Worm (Caenorhabditis elegans) whole organism, late embryonic: ENCODE results near the gene twk-22.

Experiments
- T23F11.4 ChIP-seq: fragments of 200-800 bp; sonication (Bioruptor generic); optimal IDR thresholded peaks from 2 replicates; lab custom pipeline; 2018; ENCODE audit warnings: mild to moderate bottlenecking, missing genetic modification characterization, missing compliant biosample characterization
- ahr-1 ChIP-seq: sonication (generic microtip); optimal IDR thresholded peaks from 2 replicates; lab custom pipeline; 2016; ENCODE audit warnings: missing genetic modification characterization, missing compliant biosample characterization
- ceh-14 ChIP-seq: sonication (generic microtip); optimal IDR thresholded peaks from 2 replicates; lab custom pipeline; 2016; ENCODE audit warnings: missing genotype, missing genetic modification characterization, missing compliant biosample characterization
- ceh-18 ChIP-seq: sonication (generic microtip); optimal IDR thresholded peaks from 2 replicates; lab custom pipeline; 2016; ENCODE audit warnings: missing genetic modification characterization, missing compliant biosample characterization
- ceh-2 ChIP-seq: sonication (generic microtip); optimal IDR thresholded peaks from 2 replicates; lab custom pipeline; 2016; ENCODE audit warnings: missing genotype, missing genetic modification characterization, missing compliant biosample characterization
- ceh-22 ChIP-seq: sonication (generic microtip); optimal IDR thresholded peaks from 2 replicates; lab custom pipeline; 2017; ENCODE audit warnings: missing biosample characterization, missing genetic modification characterization
- ceh-24 ChIP-seq: sonication (generic microtip); optimal IDR thresholded peaks from 2 replicates; lab custom pipeline; 2016; ENCODE audit warnings: mild to moderate bottlenecking, missing genetic modification characterization, missing compliant biosample characterization
- ceh-30 ChIP-seq: fragments of 150-350 bp; optimal IDR thresholded peaks from 2 replicates; lab custom pipeline; 2014; ENCODE audit warnings: missing biosample characterization, missing genetic modification characterization
- ceh-34 ChIP-seq: sonication (generic microtip); optimal IDR thresholded peaks from 2 replicates; lab custom pipeline; 2016; ENCODE audit warnings: mild to moderate bottlenecking, missing genetic modification characterization, missing compliant biosample characterization
- ceh-45 ChIP-seq: fragments of 200-800 bp; sonication (Bioruptor generic); IDR thresholded peaks from 2 replicates; pipeline ENCODE4 v1.3.6; 2022; ENCODE audit warnings: missing genetic modification reagents, missing genetic modification characterization, missing compliant biosample characterization
- ceh-48 ChIP-seq: sonication (generic microtip); optimal IDR thresholded peaks from 2 replicates; lab custom pipeline; 2016; ENCODE audit warnings: missing genetic modification characterization, inconsistent platforms, missing compliant biosample characterization
- ceh-9 ChIP-seq: sonication (generic microtip); optimal IDR thresholded peaks from 2 replicates; lab custom pipeline; 2016; ENCODE audit warnings: mild to moderate bottlenecking, missing genetic modification characterization, inconsistent platforms, missing compliant biosample characterization
- che-1 ChIP-seq: sonication (generic microtip); optimal IDR thresholded peaks from 2 replicates; lab custom pipeline; 2016; ENCODE audit warnings: mild to moderate bottlenecking, missing genetic modification characterization, missing compliant biosample characterization
- dmd-4 ChIP-seq: sonication (generic microtip); optimal IDR thresholded peaks from 2 replicates; lab custom pipeline; 2016; ENCODE audit warnings: borderline replicate concordance, missing genetic modification characterization, missing compliant biosample characterization
- dve-1 ChIP-seq: sonication (generic microtip); optimal IDR thresholded peaks from 2 replicates; lab custom pipeline; 2017; ENCODE audit warnings: antibody characterized with exemption, mild to moderate bottlenecking, missing genetic modification characterization, missing compliant biosample characterization
- elt-2 ChIP-seq: sonication (generic microtip); optimal IDR thresholded peaks from 2 replicates; lab custom pipeline; 2016; ENCODE audit warnings: missing genetic modification reagents, missing genetic modification characterization, missing compliant biosample characterization
- elt-4 ChIP-seq: sonication (generic microtip); optimal IDR thresholded peaks from 2 replicates; lab custom pipeline; 2016; ENCODE audit warnings: missing genetic modification characterization, missing compliant biosample characterization
- ets-4 ChIP-seq: sonication (generic microtip); optimal IDR thresholded peaks from 2 replicates; lab custom pipeline; 2016; ENCODE audit warnings: missing genetic modification characterization, missing compliant biosample characterization
- fax-1 ChIP-seq: sonication (generic microtip); optimal IDR thresholded peaks from 2 replicates; lab custom pipeline; 2016; ENCODE audit warnings: missing genotype, missing genetic modification characterization, missing compliant biosample characterization
- fkh-10 ChIP-seq: fragments of 150-350 bp; optimal IDR thresholded peaks from 2 replicates; lab custom pipeline; 2014; ENCODE audit warnings: missing biosample characterization, missing genetic modification reagents, missing genetic modification characterization
- fkh-6 ChIP-seq: sonication (generic microtip); optimal IDR thresholded peaks from 2 replicates; lab custom pipeline; 2016; ENCODE audit warnings: missing genetic modification characterization, missing compliant biosample characterization
- hlh-13 ChIP-seq: fragments of 200-800 bp; sonication (Bioruptor generic); optimal IDR thresholded peaks from 2 replicates; lab custom pipeline; 2018; ENCODE audit warnings: mild to moderate bottlenecking, missing genetic modification characterization, missing compliant biosample characterization
- hlh-15 ChIP-seq: sonication (generic microtip); optimal IDR thresholded peaks from 2 replicates; lab custom pipeline; 2016; ENCODE audit warnings: missing genetic modification characterization, missing compliant biosample characterization
- hlh-30 ChIP-seq: sonication (generic microtip); optimal IDR thresholded peaks from 2 replicates; lab custom pipeline; 2017; ENCODE audit warnings: antibody characterized with exemption, missing genetic modification characterization, missing compliant biosample characterization; ENCODE audit not compliant: insufficient read depth
- hlh-6 ChIP-seq: sonication (generic microtip); optimal IDR thresholded peaks from 2 replicates; lab custom pipeline; 2016; ENCODE audit warnings: missing genotype, missing genetic modification characterization, missing compliant biosample characterization
- hlh-8 ChIP-seq: sonication (generic microtip); optimal IDR thresholded peaks from 2 replicates; lab custom pipeline; 2016; ENCODE audit warnings: missing genotype, missing genetic modification characterization, missing compliant biosample characterization
- lim-6 ChIP-seq: sonication (generic microtip); optimal IDR thresholded peaks from 2 replicates; lab custom pipeline; 2016; ENCODE audit warnings: missing genetic modification characterization, missing compliant biosample characterization
- lin-11 ChIP-seq: fragments of 200-800 bp; sonication (Bioruptor generic); optimal IDR thresholded peaks from 2 replicates; lab custom pipeline; 2018; ENCODE audit warnings: mild to moderate bottlenecking, missing genetic modification characterization, missing compliant biosample characterization
- nfya-1 ChIP-seq: sonication (generic microtip); optimal IDR thresholded peaks from 2 replicates; lab custom pipeline; 2017; ENCODE audit warnings: missing genetic modification characterization, mild to moderate bottlenecking, missing compliant biosample characterization, antibody characterized with exemption, moderate library complexity
- nhr-11 ChIP-seq: fragments of 150-350 bp; optimal IDR thresholded peaks from 2 replicates; lab custom pipeline; 2014; ENCODE audit warnings: missing biosample characterization, missing genetic modification characterization
- nhr-232 ChIP-seq: sonication (generic microtip); optimal IDR thresholded peaks from 2 replicates; lab custom pipeline; 2016; ENCODE audit warnings: missing genetic modification characterization, missing compliant biosample characterization
- odd-2 ChIP-seq: sonication (generic microtip); optimal IDR thresholded peaks from 2 replicates; lab custom pipeline; 2017; ENCODE audit warnings: antibody characterized with exemption, mild to moderate bottlenecking, missing genetic modification characterization, missing compliant biosample characterization
- pag-3 ChIP-seq: sonication (generic microtip); optimal IDR thresholded peaks from 2 replicates; lab custom pipeline; 2016; ENCODE audit warnings: missing compliant biosample characterization, missing genetic modification characterization, borderline replicate concordance
- pat-9 ChIP-seq: fragments of 200-800 bp; sonication (Bioruptor generic); optimal IDR thresholded peaks from 2 replicates; lab custom pipeline; 2018; ENCODE audit warnings: mild to moderate bottlenecking, missing genetic modification characterization, moderate library complexity, missing compliant biosample characterization
- pha-2 ChIP-seq: sonication (generic microtip); optimal IDR thresholded peaks from 2 replicates; lab custom pipeline; 2017; ENCODE audit warnings: mild to moderate bottlenecking, missing genetic modification characterization, missing compliant biosample characterization
- pha-4 ChIP-seq: fragments of 150-350 bp; optimal IDR thresholded peaks from 2 replicates; lab custom pipeline; 2018; ENCODE audit warnings: missing biosample characterization, missing genetic modification reagents, missing genetic modification characterization
- pros-1 ChIP-seq: fragments of 150-350 bp; optimal IDR thresholded peaks from 2 replicates; lab custom pipeline; 2014; ENCODE audit warnings: missing biosample characterization, missing genetic modification reagents, missing genetic modification characterization
- ref-2 ChIP-seq: sonication (generic microtip); optimal IDR thresholded peaks from 2 replicates; lab custom pipeline; 2016; ENCODE audit warnings: missing genetic modification characterization, missing compliant biosample characterization
- sdc-2 ChIP-seq: sonication (generic microtip); optimal IDR thresholded peaks from 2 replicates; lab custom pipeline; 2016; ENCODE audit warnings: missing genotype, missing genetic modification characterization, missing compliant biosample characterization
- syd-9 ChIP-seq: sonication (generic microtip); optimal IDR thresholded peaks from 2 replicates; lab custom pipeline; 2016; ENCODE audit warnings: mild to moderate bottlenecking, missing genetic modification characterization, moderate library complexity, missing compliant biosample characterization
- ttx-3 ChIP-seq: sonication (generic microtip); optimal IDR thresholded peaks from 2 replicates; lab custom pipeline; 2016; ENCODE audit warnings: missing genetic modification reagents, missing genetic modification characterization, missing compliant biosample characterization
- unc-3 ChIP-seq, 2 experiments: fragments of 200-800 bp in 1 of 2; sonication (Bioruptor generic) in 1 of 2; sonication (generic microtip) in 1 of 2; conservative IDR thresholded peaks in 1 of 2; optimal IDR thresholded peaks in 1 of 2; 2 replicates each; pipeline versions ENCODE4 v1.3.6 to Lab custom; 2016 to 2022; ENCODE audit warnings: missing compliant biosample characterization in 2 of 2, missing genetic modification characterization in 2 of 2, missing genetic modification reagents in 1 of 2
- unc-42 ChIP-seq: sonication (generic microtip); optimal IDR thresholded peaks from 2 replicates; lab custom pipeline; 2016; ENCODE audit warnings: missing genotype, missing genetic modification characterization, missing compliant biosample characterization
- unc-55 ChIP-seq: sonication (generic microtip); optimal IDR thresholded peaks from 2 replicates; lab custom pipeline; 2017; ENCODE audit warnings: missing biosample characterization, missing genetic modification reagents, missing genetic modification characterization
- unc-86 ChIP-seq: sonication (generic microtip); optimal IDR thresholded peaks from 2 replicates; lab custom pipeline; 2016; ENCODE audit warnings: missing genetic modification characterization, missing compliant biosample characterization
- zip-5 ChIP-seq: sonication (generic microtip); optimal IDR thresholded peaks from 2 replicates; lab custom pipeline; 2016; ENCODE audit warnings: missing genetic modification characterization, missing compliant biosample characterization
- ztf-16 ChIP-seq: sonication (generic microtip); optimal IDR thresholded peaks from 2 replicates; lab custom pipeline; 2017; ENCODE audit warnings: missing genetic modification characterization, missing compliant biosample characterization

twk-22 gene

ce11 chrX:16290536-16290935 is 15.7 kb upstream of the twk-22 start:
- TF ChIP-seq fax-1, result no peak
- no peak for TF ChIP-seq unc-86 (tag; lab: Kevin White, UChicago)
- TF ChIP-seq dmd-4 (tag; lab: Kevin White, UChicago), result no peak
- TF ChIP-seq hlh-15 (tag; lab: Kevin White, UChicago), result no peak
- no peak for TF ChIP-seq ceh-22 (tag; lab: Kevin White, UChicago)
- TF ChIP-seq ceh-2 (tag; lab: Kevin White, UChicago), result no peak
- no peak for TF ChIP-seq elt-4 (tag; lab: Kevin White, UChicago)
- TF ChIP-seq nhr-11, result no peak
- TF ChIP-seq nfya-1 (tag; lab: Kevin White, UChicago), result no peak
- no peak for TF ChIP-seq lin-11 (tag; lab: Kevin White, UChicago)
- no peak for TF ChIP-seq ets-4

ce11 chrX:16292933-16293332 is 13.3 kb upstream of the twk-22 start, which contains the start of gene F52E10.4:
Gene F52E10.4 (minus strand): TSS chrX:16293033.
- no peak for TF ChIP-seq ahr-1 (tag; lab: Kevin White, UChicago)
- no peak for TF ChIP-seq ttx-3 (tag; lab: Kevin White, UChicago)
- TF ChIP-seq pros-1, result no peak
- no peak for TF ChIP-seq elt-4 (tag; lab: Kevin White, UChicago)
- TF ChIP-seq pat-9 (tag; lab: Kevin White, UChicago), result no peak
- no peak for TF ChIP-seq T23F11.4 (GFP tag; lab: Kevin White, UChicago)
- no peak for TF ChIP-seq fkh-6 (tag; lab: Kevin White, UChicago)
- TF ChIP-seq dve-1 (tag; lab: Kevin White, UChicago), result no peak
- TF ChIP-seq hlh-30, result no peak
- no peak for TF ChIP-seq nfya-1 (tag; lab: Kevin White, UChicago)
- no peak for TF ChIP-seq elt-2 (tag; lab: Kevin White, UChicago)

- no peak for TF ChIP-seq pag-3
- no peak for TF ChIP-seq ceh-24 (tag; lab: Kevin White, UChicago)
- TF ChIP-seq pha-2 (tag; lab: Kevin White, UChicago), result no peak
- no peak for TF ChIP-seq ceh-18 (tag; lab: Kevin White, UChicago)
- no peak for TF ChIP-seq zip-5 (tag; lab: Kevin White, UChicago)
- TF ChIP-seq pha-4 (tag; lab: Kevin White, UChicago), result no peak
- TF ChIP-seq ceh-14 (tag; lab: Kevin White, UChicago), result no peak
- no peak for TF ChIP-seq ahr-1 (tag; lab: Kevin White, UChicago)
- TF ChIP-seq ttx-3 (tag; lab: Kevin White, UChicago), result no peak
- TF ChIP-seq T23F11.4 (GFP tag; lab: Kevin White, UChicago), result no peak
- no peak for TF ChIP-seq ceh-9 (tag; lab: Kevin White, UChicago)
- no peak for TF ChIP-seq unc-42 (tag; lab: Kevin White, UChicago)
- no peak for TF ChIP-seq fkh-6 (tag; lab: Kevin White, UChicago)
- no peak for TF ChIP-seq ref-2 (tag; lab: Kevin White, UChicago)
Observed at ce11 chrX:16297123-16297522, 9.1 kb upstream of the twk-22 start.

- no peak for TF ChIP-seq syd-9 (tag; lab: Kevin White, UChicago)
- TF ChIP-seq ceh-48, result no peak
- TF ChIP-seq che-1 (tag; lab: Kevin White, UChicago), result peak; percentile 37
- TF ChIP-seq nhr-232 (tag; lab: Kevin White, UChicago), result no peak
- no peak for TF ChIP-seq ahr-1 (tag; lab: Kevin White, UChicago)
- TF ChIP-seq pag-3, result no peak
- TF ChIP-seq hlh-6 (tag; lab: Kevin White, UChicago), result no peak
- peak; percentile 3 for TF ChIP-seq ztf-16 (tag; lab: Kevin White, UChicago)
- no peak for TF ChIP-seq fkh-10 (GFP tag; lab: Kevin White, UChicago)
- TF ChIP-seq odd-2, result no peak
- TF ChIP-seq ceh-45 (GFP tag; lab: Robert Waterston, UW), result no peak
- TF ChIP-seq unc-3 (GFP tag; conservative IDR thresholded peaks at IDR 0.05; lab: Robert Waterston, UW), result no peak
- no peak for TF ChIP-seq unc-3 (tag; optimal IDR thresholded peaks at IDR 0.05; lab: Kevin White, UChicago)
- no peak for TF ChIP-seq pha-2 (tag; lab: Kevin White, UChicago)
- no peak for TF ChIP-seq pros-1
- no peak for TF ChIP-seq lim-6
- TF ChIP-seq ceh-34 (tag; lab: Kevin White, UChicago), result peak; percentile 25
- TF ChIP-seq ceh-30 (tag; lab: Kevin White, UChicago), result no peak
- TF ChIP-seq unc-55, result no peak
- no peak for TF ChIP-seq hlh-13 (GFP tag; lab: Kevin White, UChicago)
- TF ChIP-seq unc-42 (tag; lab: Kevin White, UChicago), result peak; percentile 24
- TF ChIP-seq sdc-2 (tag; lab: Kevin White, UChicago), result peak; percentile 87
- TF ChIP-seq hlh-8 (tag; lab: Kevin White, UChicago), result peak; percentile 3
Observed at ce11 chrX:16298173-16298572, 8.1 kb upstream of the twk-22 start.
